Fruit fly (Drosophila melanogaster) whole organism, embryonic: ENCODE measurements around the gene bor.

Source experiments
- Adf1 ChIP-seq: fragments of 200-800 bp; sonication (Bioruptor generic); IDR thresholded peaks from 2 replicates; pipeline ENCODE4 v1.3.6; 2022; ENCODE audit warnings: missing biosample characterization, missing genetic modification characterization
- CG1024 ChIP-seq: fragments of 200-800 bp; sonication (Bioruptor generic); IDR thresholded peaks from 2 replicates; pipeline ENCODE4 v1.3.6; 2022; ENCODE audit warnings: missing biosample characterization, missing genetic modification characterization
- CG10366 ChIP-seq: fragments of 200-800 bp; sonication (Bioruptor generic); IDR thresholded peaks from 2 replicates; pipeline ENCODE4 v1.3.6; 2022; ENCODE audit warnings: missing biosample characterization, missing genetic modification characterization
- CG11723 ChIP-seq: fragments of 200-800 bp; sonication (Bioruptor generic); optimal IDR thresholded peaks from 2 replicates; lab custom pipeline; 2017; ENCODE audit warnings: missing biosample characterization, mild to moderate bottlenecking, missing genetic modification characterization
- CG12769 ChIP-seq: fragments of 200-800 bp; sonication (Bioruptor generic); optimal IDR thresholded peaks from 2 replicates; lab custom pipeline; 2019; ENCODE audit warnings: missing biosample characterization, mild to moderate bottlenecking, missing genetic modification characterization, moderate library complexity
- CG13894 ChIP-seq: fragments of 200-800 bp; sonication (Bioruptor generic); optimal IDR thresholded peaks from 3 replicates; lab custom pipeline; 2018; ENCODE audit warnings: missing biosample characterization, mild to moderate bottlenecking, missing genetic modification characterization, moderate library complexity
- CG17385 ChIP-seq: fragments of 200-800 bp; sonication (Bioruptor generic); optimal IDR thresholded peaks from 3 replicates; lab custom pipeline; 2018; ENCODE audit warnings: missing biosample characterization, mild to moderate bottlenecking, missing genetic modification characterization
- CG17802 ChIP-seq: fragments of 200-800 bp; sonication (Bioruptor generic); optimal IDR thresholded peaks from 2 replicates; lab custom pipeline; 2018; ENCODE audit warnings: missing biosample characterization, mild to moderate bottlenecking, missing genetic modification characterization, moderate library complexity
- CG17829 ChIP-seq: fragments of 200-800 bp; optimal IDR thresholded peaks from 2 replicates; lab custom pipeline; 2019; ENCODE audit warnings: missing biosample characterization, mild to moderate bottlenecking, missing genetic modification characterization, moderate library complexity
- CG18011 ChIP-seq: fragments of 200-800 bp; sonication (Bioruptor generic); optimal IDR thresholded peaks from 2 replicates; lab custom pipeline; 2017; ENCODE audit warnings: missing biosample characterization, missing genetic modification characterization, mild to moderate bottlenecking, moderate library complexity, missing genotype
- CG2120 ChIP-seq: fragments of 200-800 bp; sonication (Bioruptor generic); optimal IDR thresholded peaks from 3 replicates; lab custom pipeline; 2016; ENCODE audit warnings: missing biosample characterization, missing genetic modification characterization
- CG30431 ChIP-seq: fragments of 200-800 bp; sonication (Bioruptor generic); optimal IDR thresholded peaks from 2 replicates; lab custom pipeline; 2017; ENCODE audit warnings: missing biosample characterization, missing genetic modification characterization
- CG32532 ChIP-seq: fragments of 200-800 bp; sonication (Bioruptor generic); IDR thresholded peaks from 2 replicates; pipeline ENCODE4 v1.3.6; 2022; ENCODE audit warnings: missing biosample characterization, missing genetic modification characterization
- CG32767 ChIP-seq: fragments of 200-800 bp; sonication (Bioruptor generic); IDR thresholded peaks from 2 replicates; pipeline ENCODE4 v1.3.6; 2022; ENCODE audit warnings: missing biosample characterization, missing genetic modification characterization
- CG3838 ChIP-seq: fragments of 200-800 bp; sonication (Bioruptor generic); optimal IDR thresholded peaks from 3 replicates; lab custom pipeline; 2016; ENCODE audit warnings: missing biosample characterization, missing genetic modification characterization
- CG43689 ChIP-seq: fragments of 200-800 bp; sonication (Bioruptor generic); IDR thresholded peaks from 2 replicates; pipeline ENCODE4 v1.3.6; 2022; ENCODE audit warnings: missing biosample characterization, missing genetic modification characterization
- CG4617 ChIP-seq: fragments of 200-800 bp; sonication (Bioruptor generic); optimal IDR thresholded peaks from 3 replicates; lab custom pipeline; 2016; ENCODE audit warnings: missing biosample characterization, missing genetic modification characterization, borderline replicate concordance
- CG6254 ChIP-seq: fragments of 200-800 bp; sonication (Bioruptor generic); optimal IDR thresholded peaks from 3 replicates; lab custom pipeline; 2017; ENCODE audit warnings: mild to moderate bottlenecking, missing biosample characterization, missing genetic modification reagents, missing genetic modification characterization
- CG7928 ChIP-seq: fragments of 200-800 bp; sonication (Bioruptor generic); optimal IDR thresholded peaks from 2 replicates; lab custom pipeline; 2017; ENCODE audit warnings: missing biosample characterization, mild to moderate bottlenecking, missing genetic modification characterization
- CG8281 ChIP-seq: fragments of 200-800 bp; sonication (Bioruptor generic); optimal IDR thresholded peaks from 2 replicates; lab custom pipeline; 2018; ENCODE audit warnings: missing biosample characterization, mild to moderate bottlenecking, missing genetic modification characterization, moderate library complexity
- CG9437 ChIP-seq: fragments of 200-800 bp; sonication (Bioruptor generic); optimal IDR thresholded peaks from 2 replicates; lab custom pipeline; 2018; ENCODE audit warnings: missing biosample characterization, mild to moderate bottlenecking, missing genetic modification characterization
- CoRest ChIP-seq: fragments of 200-800 bp; sonication (Bioruptor generic); optimal IDR thresholded peaks from 3 replicates; lab custom pipeline; 2018; ENCODE audit warnings: missing biosample characterization, mild to moderate bottlenecking, missing genetic modification characterization, moderate library complexity
- E2f2 ChIP-seq: fragments of 200-800 bp; sonication (Bioruptor generic); IDR thresholded peaks from 2 replicates; pipeline ENCODE4 v1.3.6; 2022; ENCODE audit warnings: missing biosample characterization, missing genetic modification characterization
- Fer3 ChIP-seq: fragments of 200-800 bp; sonication (Bioruptor generic); optimal IDR thresholded peaks from 2 replicates; lab custom pipeline; 2018; ENCODE audit warnings: missing biosample characterization, mild to moderate bottlenecking, missing genetic modification characterization, moderate library complexity
- Hr3 ChIP-seq: fragments of 200-800 bp; sonication (Bioruptor generic); optimal IDR thresholded peaks from 3 replicates; lab custom pipeline; 2016; ENCODE audit warnings: missing biosample characterization, missing genetic modification characterization
- Hsf ChIP-seq: fragments of 200-800 bp; sonication (Bioruptor generic); optimal IDR thresholded peaks from 3 replicates; lab custom pipeline; 2016; ENCODE audit warnings: missing biosample characterization, missing genetic modification characterization
- MESR4 ChIP-seq: fragments of 200-800 bp; sonication (Bioruptor generic); optimal IDR thresholded peaks from 2 replicates; lab custom pipeline; 2018; ENCODE audit warnings: missing biosample characterization, mild to moderate bottlenecking, missing genetic modification characterization, moderate library complexity
- Mes4 ChIP-seq: fragments of 200-800 bp; sonication (Bioruptor generic); optimal IDR thresholded peaks from 2 replicates; lab custom pipeline; 2016; ENCODE audit warnings: missing biosample characterization, missing genetic modification characterization
- NC2α ChIP-seq: fragments of 200-800 bp; sonication (Bioruptor generic); optimal IDR thresholded peaks from 2 replicates; lab custom pipeline; 2016; ENCODE audit warnings: missing biosample characterization, missing genetic modification characterization
- Ptx1 ChIP-seq: fragments of 200-800 bp; sonication (Bioruptor generic); IDR thresholded peaks from 2 replicates; pipeline ENCODE4 v1.3.6; 2022; ENCODE audit warnings: missing biosample characterization, missing genetic modification characterization
- Ssrp ChIP-seq: fragments of 200-800 bp; sonication (Bioruptor generic); optimal IDR thresholded peaks from 2 replicates; lab custom pipeline; 2018; ENCODE audit warnings: missing biosample characterization, mild to moderate bottlenecking, missing genetic modification characterization, moderate library complexity
- bbx ChIP-seq: fragments of 200-800 bp; sonication (Bioruptor generic); IDR thresholded peaks from 2 replicates; pipeline ENCODE4 v1.3.6; 2022; ENCODE audit warnings: missing biosample characterization, missing genetic modification characterization; ENCODE audit not compliant: partially characterized antibody
- cg ChIP-seq: fragments of 200-800 bp; sonication (Bioruptor generic); optimal IDR thresholded peaks from 3 replicates; lab custom pipeline; 2019; ENCODE audit warnings: missing biosample characterization, mild to moderate bottlenecking, missing genetic modification characterization, moderate library complexity
- dmrt99B ChIP-seq: fragments of 200-800 bp; sonication (Bioruptor generic); optimal IDR thresholded peaks from 2 replicates; lab custom pipeline; 2018; ENCODE audit warnings: missing biosample characterization, mild to moderate bottlenecking, missing genetic modification characterization, moderate library complexity
- dpn ChIP-seq, 2 experiments: fragments of 200-800 bp; sonication (Bioruptor generic); optimal IDR thresholded peaks; 3 replicates each; lab custom pipeline; 2016; ENCODE audit warnings: missing biosample characterization in 2 of 2, missing genetic modification characterization in 2 of 2
- fd64A ChIP-seq: fragments of 200-800 bp; sonication (Bioruptor generic); optimal IDR thresholded peaks from 3 replicates; lab custom pipeline; 2018; ENCODE audit warnings: missing biosample characterization, mild to moderate bottlenecking, missing genetic modification characterization
- gt ChIP-seq: fragments of 200-800 bp; sonication (Bioruptor generic); IDR thresholded peaks from 2 replicates; pipeline ENCODE4 v1.3.6; 2022; ENCODE audit warnings: missing biosample characterization, missing genetic modification characterization
- jumu ChIP-seq: fragments of 200-800 bp; sonication (Bioruptor generic); optimal IDR thresholded peaks from 3 replicates; lab custom pipeline; 2016; ENCODE audit warnings: missing biosample characterization, missing genetic modification characterization
- ken ChIP-seq: fragments of 200-800 bp; sonication (Bioruptor generic); IDR thresholded peaks from 3 replicates; pipeline ENCODE4 v1.3.6; 2022; ENCODE audit warnings: missing biosample characterization, missing genetic modification characterization
- knrl ChIP-seq: fragments of 200-800 bp; sonication (Bioruptor generic); IDR thresholded peaks from 3 replicates; pipeline ENCODE4 v1.3.6; 2022; ENCODE audit warnings: missing biosample characterization, missing genetic modification characterization; ENCODE audit not compliant: partially characterized antibody
- lilli ChIP-seq: fragments of 200-800 bp; sonication (Bioruptor generic); optimal IDR thresholded peaks from 3 replicates; lab custom pipeline; 2016; ENCODE audit warnings: missing biosample characterization, missing genetic modification characterization
- oc ChIP-seq: fragments of 200-800 bp; sonication (Bioruptor generic); optimal IDR thresholded peaks from 2 replicates; lab custom pipeline; 2018; ENCODE audit warnings: missing biosample characterization, mild to moderate bottlenecking, missing genetic modification characterization, moderate library complexity
- ranshi ChIP-seq: fragments of 200-800 bp; sonication (Bioruptor generic); IDR thresholded peaks from 2 replicates; pipeline ENCODE4 v1.3.6; 2022; ENCODE audit warnings: missing biosample characterization, missing genetic modification characterization
- salm ChIP-seq: fragments of 200-800 bp; sonication (Bioruptor generic); optimal IDR thresholded peaks from 2 replicates; lab custom pipeline; 2018; ENCODE audit warnings: missing biosample characterization, mild to moderate bottlenecking, missing genetic modification characterization
- tap ChIP-seq: fragments of 200-800 bp; optimal IDR thresholded peaks from 3 replicates; lab custom pipeline; 2019; ENCODE audit warnings: missing biosample characterization, mild to moderate bottlenecking, missing genetic modification characterization, moderate library complexity
- tgo ChIP-seq: fragments of 200-800 bp; sonication (Bioruptor generic); IDR thresholded peaks from 3 replicates; pipeline ENCODE4 v1.3.6; 2022; ENCODE audit warnings: missing biosample characterization, missing genetic modification characterization
- tin ChIP-seq: fragments of 200-800 bp; sonication (Bioruptor generic); optimal IDR thresholded peaks from 3 replicates; lab custom pipeline; 2016; ENCODE audit warnings: missing biosample characterization, missing genetic modification characterization
- ttk ChIP-seq: fragments of 200-800 bp; sonication (Bioruptor generic); IDR thresholded peaks from 2 replicates; pipeline ENCODE4 v2.1.2; 2022; ENCODE audit warnings: missing biosample characterization, missing genetic modification characterization

bor gene

DNA sequence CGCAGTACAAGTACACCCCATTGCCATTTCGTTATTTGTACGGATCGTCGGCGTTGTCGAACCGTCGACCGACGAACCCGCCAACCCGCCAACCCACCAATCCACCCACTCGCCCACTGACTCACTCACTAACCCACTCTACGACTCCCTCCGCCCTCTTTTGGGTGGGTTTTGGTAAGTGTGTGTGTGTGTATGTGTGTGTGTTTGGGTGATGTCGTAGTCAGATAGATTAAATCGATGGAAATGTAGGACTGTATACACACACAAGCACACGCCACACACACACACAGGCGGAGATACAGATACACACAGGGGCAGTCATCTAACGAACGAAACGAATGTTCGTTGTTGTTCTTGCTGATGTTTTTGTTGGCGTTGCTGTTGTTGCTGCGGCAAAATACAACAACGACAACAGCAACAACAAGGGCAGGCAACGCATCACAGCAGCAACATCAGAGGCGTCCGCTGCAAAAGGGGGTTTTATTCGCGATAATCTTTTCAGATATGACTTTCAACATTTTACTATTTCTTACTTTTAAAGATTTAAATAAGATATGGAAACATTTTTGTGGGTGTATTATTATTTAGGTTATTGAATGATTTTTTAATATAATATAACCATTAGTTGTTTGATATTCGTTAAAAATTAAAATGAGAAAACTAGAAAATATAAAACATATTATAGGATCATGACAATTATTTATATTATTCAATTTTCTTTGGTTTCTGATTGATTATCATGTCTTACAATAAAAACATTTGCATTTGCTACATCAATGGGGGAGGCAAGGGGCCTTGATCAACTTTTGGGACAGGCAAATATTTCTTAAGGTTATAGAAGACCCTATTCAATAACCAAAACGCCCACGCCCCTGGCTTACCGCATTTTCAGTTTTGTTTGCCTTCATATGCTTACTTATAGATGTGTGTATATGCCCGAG is 42.3 kb downstream of the bor start (continued):
- TF ChIP-seq Hsf (GFP tag; lab: Kevin White, UChicago) (peak; percentile 46), ken (GFP tag; lab: Robert Waterston, UW) (peak; percentile 61), CG1024 (GFP tag; lab: Robert Waterston, UW) (peak; percentile 39; the same call in 1 of the 2 replicates), CG7928 (GFP tag; lab: Kevin White, UChicago) (peak; percentile 55), jumu (GFP tag; lab: Kevin White, UChicago) (no peak), gt (GFP tag; lab: Robert Waterston, UW) (peak; percentile 54), CG17829 (tag; lab: Kevin White, UChicago) (peak; percentile 94), dmrt99B (tag; lab: Kevin White, UChicago) (peak; percentile 93), Ptx1 (peak; percentile 80), CG17385 (GFP tag; lab: Kevin White, UChicago) (peak; percentile 91), CG2120 (GFP tag; lab: Kevin White, UChicago) (peak; percentile 63), CG30431 (GFP tag; lab: Kevin White, UChicago) (peak; percentile 90), knrl (GFP tag; lab: Robert Waterston, UW) (no peak), CG12769 (tag; lab: Kevin White, UChicago) (peak; percentile 83), E2f2 (GFP tag; lab: Robert Waterston, UW) (peak; percentile 17; the same call in 1 of the 2 replicates), Ssrp (peak; percentile 96), lilli (GFP tag; lab: Kevin White, UChicago) (peak; percentile 49), bbx (peak; percentile 51), fd64A (GFP tag; lab: Kevin White, UChicago) (no peak), CG32532 (GFP tag; lab: Robert Waterston, UW) (peak; percentile 44), ttk (GFP tag; lab: Robert Waterston, UW) (peak; percentile 65), CG9437 (GFP tag; lab: Kevin White, UChicago) (peak; percentile 97), tgo (GFP tag; lab: Robert Waterston, UW) (peak; percentile 80), CG3838 (no peak), CG32767 (GFP tag; lab: Robert Waterston, UW) (no peak; the same call in none of the 2 replicates), cg (GFP tag; lab: Kevin White, UChicago) (peak; percentile 99), tin (GFP tag; lab: Kevin White, UChicago) (peak; percentile 91), CG11723 (peak; percentile 93), CG8281 (tag; lab: Kevin White, UChicago) (peak; percentile 80), oc (tag; lab: Kevin White, UChicago) (peak; percentile 28), CoRest (tag; lab: Kevin White, UChicago) (peak; percentile 98), CG6254 (GFP tag; lab: Kevin White, UChicago) (peak; percentile 66), MESR4 (GFP tag; lab: Kevin White, UChicago) (no peak), ranshi (GFP tag; lab: Robert Waterston, UW) (peak; percentile 68; the same call in 1 of the 2 replicates), CG13894 (tag; lab: Kevin White, UChicago) (peak; percentile 72), Fer3 (tag; lab: Kevin White, UChicago) (peak; percentile 67), Hr3 (peak; percentile 95), CG4617 (GFP tag; lab: Kevin White, UChicago) (peak; percentile 53), CG10366 (GFP tag; lab: Robert Waterston, UW) (peak; percentile 71), CG17802 (no peak), NC2α (no peak), CG43689 (GFP tag; lab: Robert Waterston, UW) (peak; percentile 52; the same call in 1 of the 2 replicates), tap (tag; lab: Kevin White, UChicago) (peak; percentile 86), salm (tag; lab: Kevin White, UChicago) (peak; percentile 77), Mes4 (GFP tag; lab: Kevin White, UChicago) (no peak), dpn (GFP tag; optimal IDR thresholded peaks at IDR 0.05; lab: Kevin White, UChicago) (peak; percentile 35 to 79), Adf1 (GFP tag; lab: Robert Waterston, UW) (peak; percentile 60), CG18011 (GFP tag; lab: Kevin White, UChicago) (peak; percentile 67)
